Fruit fly (Drosophila melanogaster): ENCODE results near the gene IntS12.

IntS12 gene

dm6 chr3R:26866577-26867456 lies 3.6 kb downstream of the IntS12 start, which contains the start of the genes ball and His2Av (continued):
- TF ChIP-seq CG8359 (GFP tag; optimal IDR thresholded peaks at IDR 0.05; ENCODE audit: borderline replicate concordance) (no peak), CG3065 (GFP tag; optimal IDR thresholded peaks at IDR 0.05) (peak; percentile 50), CG31224 (GFP tag; IDR thresholded peaks at IDR 0.05) (peak; percentile 49; the same call in 1 of the 2 replicates), Aef1 (GFP tag; IDR thresholded peaks at IDR 0.05) (peak; percentile 76), ttk (GFP tag; IDR thresholded peaks at IDR 0.05) (peak; percentile 64), Lpt (GFP tag; optimal IDR thresholded peaks at IDR 0.05) (no peak), tup (GFP tag; optimal IDR thresholded peaks at IDR 0.05) (peak; percentile 74), ssp (GFP tag; IDR thresholded peaks at IDR 0.05) (peak; percentile 65), CG6254 (GFP tag; optimal IDR thresholded peaks at IDR 0.05) (peak; percentile 58), so (GFP tag; IDR thresholded peaks at IDR 0.05) (peak; percentile 71), zfh1 (GFP tag; IDR thresholded peaks at IDR 0.05) (peak; percentile 81; the same call in 2 of the 3 replicates), sc (optimal IDR thresholded peaks at IDR 0.05) (no peak), sc (GFP tag; optimal IDR thresholded peaks at IDR 0.05) (peak; percentile 22), YL-1 (GFP tag; optimal IDR thresholded peaks at IDR 0.05) (peak; percentile 83), CG7357 (GFP tag; IDR thresholded peaks at IDR 0.05) (0 out of 3 replicates have a peak, but pooled peaks have one; percentile 27), Mrtf (GFP tag; IDR thresholded peaks at IDR 0.05) (peak; percentile 73; the same call in 1 of the 3 replicates), CTCF (GFP tag; optimal IDR thresholded peaks at IDR 0.05) (peak; percentile 98), CG12391 (tag; optimal IDR thresholded peaks at IDR 0.05) (peak; percentile 88), CG2120 (GFP tag; optimal IDR thresholded peaks at IDR 0.05) (peak; percentile 92), Opbp (GFP tag; IDR thresholded peaks at IDR 0.05; ENCODE audit: partially characterized antibody) (peak; percentile 92), phol (tag; optimal IDR thresholded peaks at IDR 0.05) (peak; percentile 76), sug (tag; optimal IDR thresholded peaks at IDR 0.05) (peak; percentile 90), CG4424 (GFP tag; optimal IDR thresholded peaks at IDR 0.05) (peak; percentile 87), Ada2b (GFP tag; IDR thresholded peaks at IDR 0.05) (peak; percentile 78), CG1602 (GFP tag; optimal IDR thresholded peaks at IDR 0.05) (peak; percentile 77), yki (optimal IDR thresholded peaks at IDR 0.05) (no peak), stwl (tag; optimal IDR thresholded peaks at IDR 0.05) (peak; percentile 84), gro (GFP tag; optimal IDR thresholded peaks at IDR 0.05) (peak; percentile 79), exex (tag; optimal IDR thresholded peaks at IDR 0.05) (no peak), CG14050 (GFP tag; IDR thresholded peaks at IDR 0.05) (peak; percentile 55), ftz-f1 (GFP tag; optimal IDR thresholded peaks at IDR 0.05) (peak; percentile 76), CG33557 (GFP tag; optimal IDR thresholded peaks at IDR 0.05) (peak; percentile 59), tx (GFP tag; optimal IDR thresholded peaks at IDR 0.05) (peak; percentile 89), CG17361 (GFP tag; IDR thresholded peaks at IDR 0.05) (peak; percentile 76), HLHmδ (GFP tag; optimal IDR thresholded peaks at IDR 0.05) (no peak), CG7786 (GFP tag; optimal IDR thresholded peaks at IDR 0.05) (peak; percentile 89), CG4854 (GFP tag; optimal IDR thresholded peaks at IDR 0.05) (peak; percentile 72), CG10654 (GFP tag; optimal IDR thresholded peaks at IDR 0.05) (peak; percentile 79), Lhr (GFP tag; optimal IDR thresholded peaks at IDR 0.05) (peak; percentile 88), row (GFP tag; IDR thresholded peaks at IDR 0.05) (peak; percentile 93), Med (GFP tag) (peak; percentile 99), Vsx1 (GFP tag; optimal IDR thresholded peaks at IDR 0.05) (peak; percentile 55), CG5245 (GFP tag; optimal IDR thresholded peaks at IDR 0.05) (peak; percentile 81), unpg (GFP tag; optimal IDR thresholded peaks at IDR 0.05) (peak; percentile 83), dimm (GFP tag; IDR thresholded peaks at IDR 0.05) (0 out of 2 replicates have a peak, but pooled peaks have one; percentile 45), bowl (GFP tag; IDR thresholded peaks at IDR 0.05) (peak; percentile 42; the same call in 1 of the 2 replicates), CG34376 (GFP tag; optimal IDR thresholded peaks at IDR 0.05) (peak; percentile 65), caup (GFP tag; optimal IDR thresholded peaks at IDR 0.05; ENCODE audit: severe bottlenecking) (peak; percentile 82), fd64A (GFP tag; optimal IDR thresholded peaks at IDR 0.05) (no peak), CG12104 (GFP tag; optimal IDR thresholded peaks at IDR 0.05) (peak; percentile 43)

Data from whole organism, embryonic.